Fruit fly (Drosophila melanogaster): ENCODE results near the gene Npc2e.

The Npc2e gene

dm6 chr3R:10093252-10094030 lies 40.3 kb downstream of the Npc2e start:
- TF ChIP-seq Mnt (GFP tag; optimal IDR thresholded peaks at IDR 0.05) (peak; percentile 77), CG33017 (tag; optimal IDR thresholded peaks at IDR 0.05) (peak; percentile 52), kay (GFP tag; ENCODE audit: borderline replicate concordance) (peak; percentile 98), CG11617 (GFP tag; optimal IDR thresholded peaks at IDR 0.05) (peak; percentile 40), CG1620 (GFP tag; optimal IDR thresholded peaks at IDR 0.05) (no peak), CG5204 (GFP tag; optimal IDR thresholded peaks at IDR 0.05) (no peak), toe (GFP tag; optimal IDR thresholded peaks at IDR 0.05) (no peak), bab1 (GFP tag; optimal IDR thresholded peaks at IDR 0.05) (no peak), Hr96 (GFP tag; optimal IDR thresholded peaks at IDR 0.05) (no peak), CG12768 (GFP tag; optimal IDR thresholded peaks at IDR 0.05) (peak; percentile 59), CG7045 (GFP tag; optimal IDR thresholded peaks at IDR 0.05) (peak; percentile 17), cic (GFP tag; optimal IDR thresholded peaks at IDR 0.05) (peak; percentile 85), Clk (GFP tag; optimal IDR thresholded peaks at IDR 0.05) (no peak), Crg-1 (GFP tag; optimal IDR thresholded peaks at IDR 0.05) (no peak), cnc (optimal IDR thresholded peaks at IDR 0.05) (peak in 1 of 2 experiments; percentile 32), tj (GFP tag; optimal IDR thresholded peaks at IDR 0.05) (peak; percentile 57), CG7101 (tag; optimal IDR thresholded peaks at IDR 0.05) (peak; percentile 49), pad (GFP tag; optimal IDR thresholded peaks at IDR 0.05) (no peak), CG14711 (tag; optimal IDR thresholded peaks at IDR 0.05) (no peak), ovo (GFP tag; optimal IDR thresholded peaks at IDR 0.05) (no peak)

- TF ChIP-seq CG12768 (GFP tag; optimal IDR thresholded peaks at IDR 0.05), result no peak
- TF ChIP-seq CG14711 (tag; optimal IDR thresholded peaks at IDR 0.05), result no peak
- no peak for TF ChIP-seq CG33017 (tag; optimal IDR thresholded peaks at IDR 0.05)
- no peak for TF ChIP-seq cic (GFP tag; optimal IDR thresholded peaks at IDR 0.05)
- no peak for TF ChIP-seq Clk (GFP tag; optimal IDR thresholded peaks at IDR 0.05)
- peak; percentile 4 for TF ChIP-seq pad (GFP tag; optimal IDR thresholded peaks at IDR 0.05)
- no peak for TF ChIP-seq CG7045 (GFP tag; optimal IDR thresholded peaks at IDR 0.05)
- no peak for TF ChIP-seq CG11617 (GFP tag; optimal IDR thresholded peaks at IDR 0.05)
- no peak for TF ChIP-seq bab1 (GFP tag; optimal IDR thresholded peaks at IDR 0.05)
- no peak for TF ChIP-seq CG7101 (tag; optimal IDR thresholded peaks at IDR 0.05)
- TF ChIP-seq CG5204 (GFP tag; optimal IDR thresholded peaks at IDR 0.05), result no peak
- TF ChIP-seq cnc (optimal IDR thresholded peaks at IDR 0.05), result no peak
- no peak for TF ChIP-seq Hr96 (GFP tag; optimal IDR thresholded peaks at IDR 0.05)
- peak; percentile 65 for TF ChIP-seq kay (GFP tag; ENCODE audit: borderline replicate concordance)
- TF ChIP-seq Crg-1 (GFP tag; optimal IDR thresholded peaks at IDR 0.05), result no peak
These were observed 41.9 kb downstream of the Npc2e start for dm6 chr3R:10095052-10095451.

- no peak for TF ChIP-seq toe (GFP tag; optimal IDR thresholded peaks at IDR 0.05)
- no peak for TF ChIP-seq cic (GFP tag; optimal IDR thresholded peaks at IDR 0.05)
- no peak for TF ChIP-seq CG11617 (GFP tag; optimal IDR thresholded peaks at IDR 0.05)
- TF ChIP-seq CG5204 (GFP tag; optimal IDR thresholded peaks at IDR 0.05), result no peak
- TF ChIP-seq cnc (optimal IDR thresholded peaks at IDR 0.05), result no peak
- peak; percentile 90 for TF ChIP-seq kay (GFP tag; ENCODE audit: borderline replicate concordance)
These were observed 42.6 kb downstream of the Npc2e start for dm6 chr3R:10095765-10096164.

dm6 chr3R:10097531-10098295 lies 44.6 kb downstream of the Npc2e start:
- peak; percentile 35 for TF ChIP-seq Mnt (GFP tag; optimal IDR thresholded peaks at IDR 0.05)
- TF ChIP-seq cic (GFP tag; optimal IDR thresholded peaks at IDR 0.05), result peak; percentile 70
- peak; percentile 3 for TF ChIP-seq CG33017 (tag; optimal IDR thresholded peaks at IDR 0.05)
- TF ChIP-seq kay (GFP tag; ENCODE audit: borderline replicate concordance), result no peak
- peak; percentile 26 for TF ChIP-seq CG7045 (GFP tag; optimal IDR thresholded peaks at IDR 0.05)
- no peak for TF ChIP-seq Hr96 (GFP tag; optimal IDR thresholded peaks at IDR 0.05)
- no peak for TF ChIP-seq toe (GFP tag; optimal IDR thresholded peaks at IDR 0.05)
- TF ChIP-seq bab1 (GFP tag; optimal IDR thresholded peaks at IDR 0.05), result no peak
- no peak for TF ChIP-seq CG7101 (tag; optimal IDR thresholded peaks at IDR 0.05)

dm6 chr3R:10098296-10098675 lies 45.2 kb downstream of the Npc2e start:
- TF ChIP-seq CG33017 (tag; optimal IDR thresholded peaks at IDR 0.05), result no peak
- TF ChIP-seq CG14711 (tag; optimal IDR thresholded peaks at IDR 0.05), result no peak
- TF ChIP-seq tj (GFP tag; optimal IDR thresholded peaks at IDR 0.05), result no peak

dm6 chr3R:10099401-10099848 lies 46.3 kb downstream of the Npc2e start:
- peak; percentile 30 for TF ChIP-seq cic (GFP tag; optimal IDR thresholded peaks at IDR 0.05)
- TF ChIP-seq Clk (GFP tag; optimal IDR thresholded peaks at IDR 0.05), result no peak
- TF ChIP-seq ovo (GFP tag; optimal IDR thresholded peaks at IDR 0.05), result no peak
- no peak for TF ChIP-seq cnc (optimal IDR thresholded peaks at IDR 0.05)
- TF ChIP-seq CG7045 (GFP tag; optimal IDR thresholded peaks at IDR 0.05), result no peak
- no peak for TF ChIP-seq Crg-1 (GFP tag; optimal IDR thresholded peaks at IDR 0.05)
- TF ChIP-seq pad (GFP tag; optimal IDR thresholded peaks at IDR 0.05), result no peak
- TF ChIP-seq Hr96 (GFP tag; optimal IDR thresholded peaks at IDR 0.05), result no peak
- TF ChIP-seq toe (GFP tag; optimal IDR thresholded peaks at IDR 0.05), result no peak
- TF ChIP-seq Mnt (GFP tag; optimal IDR thresholded peaks at IDR 0.05), result peak; percentile 19
- TF ChIP-seq CG14711 (tag; optimal IDR thresholded peaks at IDR 0.05), result no peak
- TF ChIP-seq CG12768 (GFP tag; optimal IDR thresholded peaks at IDR 0.05), result peak; percentile 71
- no peak for TF ChIP-seq CG33017 (tag; optimal IDR thresholded peaks at IDR 0.05)
- no peak for TF ChIP-seq tj (GFP tag; optimal IDR thresholded peaks at IDR 0.05)
- TF ChIP-seq CG5204 (GFP tag; optimal IDR thresholded peaks at IDR 0.05), result no peak
- peak; percentile 24 for TF ChIP-seq kay (GFP tag; ENCODE audit: borderline replicate concordance)
- no peak for TF ChIP-seq CG7101 (tag; optimal IDR thresholded peaks at IDR 0.05)
- TF ChIP-seq CG11617 (GFP tag; optimal IDR thresholded peaks at IDR 0.05), result no peak
- TF ChIP-seq CG1620 (GFP tag; optimal IDR thresholded peaks at IDR 0.05), result no peak
- no peak for TF ChIP-seq bab1 (GFP tag; optimal IDR thresholded peaks at IDR 0.05)
